Fruit fly (Drosophila melanogaster) whole organism, embryonic: ENCODE measurements around the gene CG1231.

Source experiments
- Atf6 ChIP-seq: fragments of 200-800 bp; sonication (Bioruptor generic); IDR thresholded peaks from 2 replicates; pipeline ENCODE4 v1.3.6; 2022; ENCODE audit warnings: missing biosample characterization, missing genetic modification characterization
- BtbVII ChIP-seq: fragments of 200-800 bp; sonication (Bioruptor generic); optimal IDR thresholded peaks from 3 replicates; lab custom pipeline; 2017; ENCODE audit warnings: missing biosample characterization, mild to moderate bottlenecking, missing genetic modification characterization
- CG10209 ChIP-seq: fragments of 200-800 bp; sonication (Bioruptor generic); optimal IDR thresholded peaks from 3 replicates; lab custom pipeline; 2017; ENCODE audit warnings: missing biosample characterization, mild to moderate bottlenecking, missing genetic modification characterization, missing genetic modification reagents
- CG13624 ChIP-seq: fragments of 200-800 bp; sonication (Bioruptor generic); optimal IDR thresholded peaks from 2 replicates; lab custom pipeline; 2016; ENCODE audit warnings: missing biosample characterization, missing genetic modification characterization
- CG14441 ChIP-seq: fragments of 200-800 bp; sonication (Bioruptor generic); IDR thresholded peaks from 2 replicates; pipeline ENCODE4 v1.3.6; 2022; ENCODE audit warnings: missing biosample characterization, missing genetic modification characterization
- CG14667 ChIP-seq: fragments of 200-800 bp; sonication (Bioruptor generic); IDR thresholded peaks from 2 replicates; pipeline ENCODE4 v1.3.6; 2022; ENCODE audit warnings: missing biosample characterization, missing genetic modification characterization
- CG14710 ChIP-seq: fragments of 200-800 bp; sonication (Bioruptor generic); optimal IDR thresholded peaks from 3 replicates; lab custom pipeline; 2019; ENCODE audit warnings: missing biosample characterization, mild to moderate bottlenecking, missing genetic modification characterization, moderate library complexity
- CG14965 ChIP-seq: fragments of 200-800 bp; sonication (Bioruptor generic); optimal IDR thresholded peaks from 2 replicates; lab custom pipeline; 2016; ENCODE audit warnings: missing biosample characterization, missing genetic modification characterization, borderline replicate concordance
- CG15011 ChIP-seq: fragments of 200-800 bp; sonication (Bioruptor generic); optimal IDR thresholded peaks from 3 replicates; lab custom pipeline; 2018; ENCODE audit warnings: missing biosample characterization, mild to moderate bottlenecking, missing genetic modification characterization
- CG15479 ChIP-seq: fragments of 200-800 bp; sonication (Bioruptor generic); optimal IDR thresholded peaks from 3 replicates; lab custom pipeline; 2019; ENCODE audit warnings: missing biosample characterization, mild to moderate bottlenecking, missing genetic modification characterization, moderate library complexity
- CG15601 ChIP-seq: fragments of 200-800 bp; sonication (Bioruptor generic); optimal IDR thresholded peaks from 3 replicates; lab custom pipeline; 2019; ENCODE audit warnings: missing biosample characterization, mild to moderate bottlenecking, missing genetic modification characterization, moderate library complexity
- CG1603 ChIP-seq: fragments of 200-800 bp; sonication (Bioruptor generic); optimal IDR thresholded peaks from 2 replicates; lab custom pipeline; 2019; ENCODE audit warnings: missing biosample characterization, mild to moderate bottlenecking, missing genetic modification characterization, moderate library complexity
- CG1647 ChIP-seq: fragments of 200-800 bp; sonication (Bioruptor generic); optimal IDR thresholded peaks from 3 replicates; lab custom pipeline; 2016; ENCODE audit warnings: missing biosample characterization, missing genetic modification characterization
- CG18011 ChIP-seq: fragments of 200-800 bp; sonication (Bioruptor generic); optimal IDR thresholded peaks from 2 replicates; lab custom pipeline; 2017; ENCODE audit warnings: missing biosample characterization, missing genetic modification characterization, mild to moderate bottlenecking, moderate library complexity, missing genotype
- CG18599 ChIP-seq: fragments of 200-800 bp; sonication (Bioruptor generic); optimal IDR thresholded peaks from 3 replicates; lab custom pipeline; 2017; ENCODE audit warnings: missing biosample characterization, missing genetic modification characterization, mild to moderate bottlenecking, moderate library complexity, missing genetic modification reagents
- CG3163 ChIP-seq: fragments of 200-800 bp; sonication (Bioruptor generic); optimal IDR thresholded peaks from 3 replicates; lab custom pipeline; 2016; ENCODE audit warnings: missing biosample characterization, missing genetic modification characterization
- CG33213 ChIP-seq: fragments of 200-800 bp; sonication (Bioruptor generic); optimal IDR thresholded peaks from 3 replicates; lab custom pipeline; 2016; ENCODE audit warnings: missing biosample characterization, missing genetic modification characterization
- CG4617 ChIP-seq: fragments of 200-800 bp; sonication (Bioruptor generic); optimal IDR thresholded peaks from 3 replicates; lab custom pipeline; 2016; ENCODE audit warnings: missing biosample characterization, missing genetic modification characterization, borderline replicate concordance
- CG5180 ChIP-seq: fragments of 200-800 bp; sonication (Bioruptor generic); optimal IDR thresholded peaks from 3 replicates; lab custom pipeline; 2017; ENCODE audit warnings: missing biosample characterization, missing genetic modification characterization, mild to moderate bottlenecking, moderate library complexity, missing genetic modification reagents
- CG8290 ChIP-seq, 3 experiments: fragments of 200-800 bp; sonication (Bioruptor generic); optimal IDR thresholded peaks; 2 replicates each; lab custom pipeline; 2016 to 2019; ENCODE audit warnings: missing biosample characterization in 3 of 3, missing genetic modification characterization in 3 of 3, mild to moderate bottlenecking in 2 of 3, moderate library complexity in 1 of 3
- CG9797 ChIP-seq: fragments of 200-800 bp; sonication (Bioruptor generic); optimal IDR thresholded peaks from 3 replicates; lab custom pipeline; 2018; ENCODE audit warnings: missing biosample characterization, mild to moderate bottlenecking, missing genetic modification characterization
- Drgx ChIP-seq: fragments of 200-800 bp; sonication (Bioruptor generic); IDR thresholded peaks from 2 replicates; pipeline ENCODE4 v1.3.6; 2022; ENCODE audit warnings: missing biosample characterization, missing genetic modification characterization
- Ets65A ChIP-seq: fragments of 200-800 bp; sonication (Bioruptor generic); peaks from one replicate; lab custom pipeline; 2016; ENCODE audit warnings: missing biosample characterization, missing genetic modification characterization
- Hsf ChIP-seq: fragments of 200-800 bp; sonication (Bioruptor generic); optimal IDR thresholded peaks from 3 replicates; lab custom pipeline; 2016; ENCODE audit warnings: missing biosample characterization, missing genetic modification characterization
- Nf-YB ChIP-seq: fragments of 200-800 bp; sonication (Bioruptor generic); optimal IDR thresholded peaks from 3 replicates; lab custom pipeline; 2019; ENCODE audit warnings: missing biosample characterization, mild to moderate bottlenecking, missing genetic modification characterization, moderate library complexity
- Oli ChIP-seq: fragments of 200-800 bp; sonication (Bioruptor generic); optimal IDR thresholded peaks from 2 replicates; lab custom pipeline; 2018; ENCODE audit warnings: missing biosample characterization, mild to moderate bottlenecking, missing genetic modification characterization, moderate library complexity
- Ptx1 ChIP-seq: fragments of 200-800 bp; sonication (Bioruptor generic); IDR thresholded peaks from 2 replicates; pipeline ENCODE4 v1.3.6; 2022; ENCODE audit warnings: missing biosample characterization, missing genetic modification characterization
- Scr ChIP-seq: fragments of 200-800 bp; sonication (Bioruptor generic); IDR thresholded peaks from 2 replicates; pipeline ENCODE4 v1.3.6; 2022; ENCODE audit warnings: missing biosample characterization, missing genetic modification characterization; ENCODE audit not compliant: partially characterized antibody
- Taf1 ChIP-seq: fragments of 200-800 bp; sonication (Bioruptor generic); IDR thresholded peaks from 2 replicates; pipeline ENCODE4 v1.3.6; 2022; ENCODE audit warnings: missing biosample characterization, missing genetic modification characterization
- Xrp1 ChIP-seq: fragments of 200-800 bp; sonication (Bioruptor generic); IDR thresholded peaks from 2 replicates; pipeline ENCODE4 v1.3.6; 2022; ENCODE audit warnings: missing biosample characterization, missing genetic modification characterization
- cad ChIP-seq: fragments of >200 bp; optimal IDR thresholded peaks from 2 replicates; lab custom pipeline; 2017; ENCODE audit warnings: missing biosample characterization, missing genetic modification characterization
- da ChIP-seq: fragments of 200-800 bp; sonication (Bioruptor generic); optimal IDR thresholded peaks from 2 replicates; lab custom pipeline; 2016; ENCODE audit warnings: missing biosample characterization, missing genetic modification characterization
- danr ChIP-seq: fragments of 200-800 bp; sonication (Bioruptor generic); IDR thresholded peaks from 2 replicates; pipeline ENCODE4 v1.3.6; 2022; ENCODE audit warnings: missing biosample characterization, missing genetic modification characterization
- dati ChIP-seq: fragments of 200-800 bp; sonication (Bioruptor generic); IDR thresholded peaks from 2 replicates; pipeline ENCODE4 v1.3.6; 2022; ENCODE audit warnings: missing biosample characterization, missing genetic modification characterization
- ftz-f1 ChIP-seq: fragments of 200-800 bp; sonication (Bioruptor generic); optimal IDR thresholded peaks from 2 replicates; lab custom pipeline; 2016; ENCODE audit warnings: missing biosample characterization, missing genetic modification characterization
- kah ChIP-seq: fragments of 200-800 bp; sonication (Bioruptor generic); optimal IDR thresholded peaks from 2 replicates; lab custom pipeline; 2018; ENCODE audit warnings: missing biosample characterization, mild to moderate bottlenecking, missing genetic modification characterization
- kni ChIP-seq: fragments of 200-800 bp; sonication (Bioruptor generic); optimal IDR thresholded peaks from 3 replicates; lab custom pipeline; 2017; ENCODE audit warnings: mild to moderate bottlenecking, missing biosample characterization, missing genetic modification reagents, missing genetic modification characterization
- knrl ChIP-seq: fragments of 200-800 bp; sonication (Bioruptor generic); IDR thresholded peaks from 3 replicates; pipeline ENCODE4 v1.3.6; 2022; ENCODE audit warnings: missing biosample characterization, missing genetic modification characterization; ENCODE audit not compliant: partially characterized antibody
- mld ChIP-seq: fragments of 200-800 bp; sonication (Bioruptor generic); IDR thresholded peaks from 3 replicates; pipeline ENCODE4 v1.3.6; 2022; ENCODE audit warnings: missing biosample characterization, missing genetic modification characterization; ENCODE audit not compliant: partially characterized antibody
- odd ChIP-seq: fragments of 200-800 bp; sonication (Bioruptor generic); optimal IDR thresholded peaks from 2 replicates; lab custom pipeline; 2017; ENCODE audit warnings: missing biosample characterization, mild to moderate bottlenecking, missing genetic modification characterization
- prd ChIP-seq, 3 experiments: fragments of >200 bp in 2 of 3; fragments of 200-800 bp in 1 of 3; sonication (Bioruptor generic) in 1 of 3; optimal IDR thresholded peaks in 2 of 3; IDR thresholded peaks in 1 of 3; 2 replicates in 2 of 3; 3 replicates in 1 of 3; pipeline versions ENCODE4 v1.3.6 to Lab custom; 2017 to 2022; ENCODE audit warnings: missing biosample characterization in 1 of 3, missing genetic modification characterization in 1 of 3
- ro ChIP-seq: fragments of 200-800 bp; sonication (Bioruptor generic); IDR thresholded peaks from 2 replicates; pipeline ENCODE4 v1.3.6; 2022; ENCODE audit warnings: missing biosample characterization, missing genetic modification characterization
- sc ChIP-seq, 3 experiments: fragments of >200 bp in 2 of 3; fragments of 200-800 bp in 1 of 3; sonication (Bioruptor generic) in 1 of 3; optimal IDR thresholded peaks; 2 replicates in 2 of 3; 3 replicates in 1 of 3; lab custom pipeline; 2017; ENCODE audit warnings: mild to moderate bottlenecking in 1 of 3, missing biosample characterization in 1 of 3, missing genetic modification characterization in 1 of 3, missing genetic modification reagents in 1 of 3
- sens ChIP-seq: fragments of 200-800 bp; sonication (Bioruptor generic); peaks from one replicate; lab custom pipeline; 2016; ENCODE audit warnings: missing biosample characterization, missing genetic modification characterization
- slou ChIP-seq: fragments of 200-800 bp; sonication (Bioruptor generic); optimal IDR thresholded peaks from 3 replicates; lab custom pipeline; 2016; ENCODE audit warnings: missing biosample characterization, missing genetic modification characterization
- vvl ChIP-seq: fragments of 200-800 bp; sonication (Bioruptor generic); IDR thresholded peaks from 2 replicates; pipeline ENCODE4 v1.3.6; 2022; ENCODE audit warnings: missing biosample characterization, missing genetic modification characterization

The CG1231 gene

DNA sequence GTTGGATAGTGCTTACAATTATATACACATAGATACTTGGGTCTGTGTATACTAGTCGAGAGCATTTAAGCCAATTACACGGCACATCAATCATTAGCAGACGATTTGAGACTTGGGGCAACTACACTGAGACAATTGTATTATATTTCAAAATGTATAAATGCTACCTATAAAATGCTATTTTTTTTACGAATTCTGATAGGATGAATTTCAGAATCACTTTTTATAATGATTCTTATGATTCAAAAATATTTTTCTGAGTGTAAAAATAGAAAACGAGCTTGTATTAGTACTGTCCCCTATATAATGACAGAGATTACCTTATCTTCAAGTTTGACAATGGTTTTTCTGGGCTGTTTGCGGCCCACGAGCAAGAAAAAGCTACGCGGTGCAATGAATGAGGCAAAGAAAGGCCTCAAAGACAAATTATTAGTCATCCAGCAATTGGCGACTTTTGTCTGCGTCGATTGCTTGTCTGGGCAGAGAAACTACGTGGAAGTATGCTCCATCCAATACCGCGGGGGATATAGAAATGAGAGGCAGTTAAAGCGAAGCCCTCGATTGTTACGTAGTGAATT lies 5.5 kb upstream of the CG1231 start (continued):
- peak; percentile 42 for TF ChIP-seq Nf-YB (GFP tag; lab: Kevin White, UChicago)

DNA sequence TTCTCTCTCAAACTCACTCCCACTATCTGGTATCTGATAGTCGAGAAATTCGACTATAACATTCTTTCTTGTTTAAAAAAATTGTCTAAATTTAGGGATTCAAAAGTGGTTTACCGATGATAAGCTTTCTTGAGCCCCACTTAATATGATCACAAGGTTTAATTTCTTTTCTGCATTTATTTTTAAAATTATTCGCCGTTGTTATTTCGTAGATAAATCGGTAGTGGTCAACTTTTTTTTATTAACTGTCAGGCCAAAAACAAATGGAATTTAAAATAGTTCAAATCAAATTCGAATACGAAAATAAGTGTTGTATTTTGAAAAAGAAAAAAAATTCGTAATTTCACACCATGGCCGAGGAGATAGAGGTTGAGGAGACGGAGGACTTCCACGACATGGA lies 1.5 kb downstream of the CG1231 start, which contains the start of gene Roc1b:
Gene Roc1b, plus strand, starts transcription at position 301 of the 400 bp plus-strand sequence.
- TF ChIP-seq knrl (GFP tag; lab: Robert Waterston, UW) (no peak), CG15601 (no peak), mld (no peak), sc (optimal IDR thresholded peaks at IDR 0.05; lab: Kevin White, UChicago) (no peak), sc (GFP tag; optimal IDR thresholded peaks at IDR 0.05; lab: Kevin White, UChicago) (no peak), Taf1 (GFP tag; lab: Robert Waterston, UW) (no peak), Ptx1 (no peak), Scr (no peak), Xrp1 (no peak), BtbVII (GFP tag; lab: Kevin White, UChicago) (no peak), Ets65A (GFP tag; lab: Kevin White, UChicago) (no peak), Hsf (GFP tag; lab: Kevin White, UChicago) (no peak), dati (GFP tag; lab: Robert Waterston, UW) (no peak), CG15479 (GFP tag; lab: Kevin White, UChicago) (no peak)
- TF ChIP-seq, all 482 proteins: peak for 0

DNA sequence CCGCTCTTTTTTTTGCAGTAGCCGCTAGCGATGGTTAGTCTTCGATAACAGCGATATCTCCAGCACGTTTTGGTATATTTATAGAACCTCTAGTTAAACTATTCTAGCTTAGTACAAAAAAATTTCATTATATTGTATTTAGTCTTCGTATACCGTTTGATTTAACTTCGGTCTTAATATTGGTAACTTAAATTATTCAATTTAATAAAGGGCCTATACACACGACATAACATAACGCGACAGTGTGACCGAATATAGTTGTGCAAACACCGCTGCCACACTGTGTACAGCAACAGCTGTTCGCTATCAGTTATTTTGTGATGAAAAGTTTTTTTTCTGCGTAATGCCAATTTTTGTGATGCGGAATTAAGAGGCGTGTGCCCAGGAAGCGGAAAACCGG lies 5.0 kb downstream of the CG1231 start, which contains the start of the genes Cdc5 and CG1233:
Gene Cdc5, minus strand, starts transcription at position 183 of the 400 bp plus-strand sequence.
Gene CG1233, plus strand, starts transcription at position 272 of the 400 bp plus-strand sequence.
- TF ChIP-seq CG1647: no peak
- peak; percentile 27 for TF ChIP-seq CG33213 (GFP tag; lab: Kevin White, UChicago)
- peak; percentile 40 for TF ChIP-seq ftz-f1 (GFP tag; lab: Kevin White, UChicago)
- peak; percentile 97 for TF ChIP-seq CG9797 (GFP tag; lab: Kevin White, UChicago)
- no peak for TF ChIP-seq cad (GFP tag; lab: Kevin White, UChicago)
- TF ChIP-seq CG3163 (GFP tag; lab: Kevin White, UChicago): no peak
- TF ChIP-seq kni: no peak
- TF ChIP-seq slou (GFP tag; lab: Kevin White, UChicago): no peak
- TF ChIP-seq vvl (GFP tag; lab: Robert Waterston, UW): peak; percentile 69
- TF ChIP-seq prd (optimal IDR thresholded peaks at IDR 0.05; lab: Kevin White, UChicago): no peak
- TF ChIP-seq prd (GFP tag; IDR thresholded peaks at IDR 0.05; lab: Robert Waterston, UW): peak; percentile 31; the same call in 1 of the 3 replicates
- TF ChIP-seq CG8290 (GFP tag; optimal IDR thresholded peaks at IDR 0.05; lab: Kevin White, UChicago): no peak
- TF ChIP-seq CG8290 (tag; optimal IDR thresholded peaks at IDR 0.05; lab: Kevin White, UChicago): no peak
- TF ChIP-seq Drgx: no peak
- peak; percentile 87 for TF ChIP-seq sens (GFP tag; lab: Kevin White, UChicago)
- TF ChIP-seq Ptx1: 0 out of 2 replicates have a peak, but pooled peaks have one; percentile 34
- no peak for TF ChIP-seq da (GFP tag; lab: Kevin White, UChicago)
- TF ChIP-seq CG15011 (GFP tag; lab: Kevin White, UChicago): no peak
- TF ChIP-seq CG14667 (GFP tag; lab: Robert Waterston, UW): no peak
- no peak for TF ChIP-seq CG5180
- no peak for TF ChIP-seq CG1603 (tag; lab: Kevin White, UChicago)
- peak; percentile 40; the same call in 1 of the 2 replicates for TF ChIP-seq Atf6
- TF ChIP-seq danr (GFP tag; lab: Robert Waterston, UW): no peak
- TF ChIP-seq Oli: no peak
- TF ChIP-seq CG18599 (GFP tag; lab: Kevin White, UChicago): no peak
- TF ChIP-seq CG10209: no peak
- peak; percentile 60 for TF ChIP-seq CG13624 (GFP tag; lab: Kevin White, UChicago)
- TF ChIP-seq BtbVII (GFP tag; lab: Kevin White, UChicago): no peak
- no peak for TF ChIP-seq odd
- peak; percentile 58 for TF ChIP-seq CG18011 (GFP tag; lab: Kevin White, UChicago)
- no peak for TF ChIP-seq kah (GFP tag; lab: Kevin White, UChicago)
- TF ChIP-seq CG14965 (GFP tag; lab: Kevin White, UChicago): no peak
- TF ChIP-seq CG4617: peak; percentile 48
- TF ChIP-seq ro (GFP tag; lab: Robert Waterston, UW): no peak
- TF ChIP-seq CG14710: peak; percentile 84
- peak; percentile 38; the same call in 1 of the 2 replicates for TF ChIP-seq CG14441 (GFP tag; lab: Robert Waterston, UW)
